Worm (Caenorhabditis elegans) whole organism, L4 larva: ENCODE data around the gene oac-2.

Experiments used
- F49E8.2 ChIP-seq: sonication (generic microtip); optimal IDR thresholded peaks from 2 replicates; lab custom pipeline; 2016; ENCODE audit warnings: missing compliant biosample characterization, mild to moderate bottlenecking, missing genetic modification characterization, borderline replicate concordance
- aly-2 ChIP-seq: sonication (generic microtip); optimal IDR thresholded peaks from 2 replicates; lab custom pipeline; 2018; ENCODE audit warnings: missing biosample characterization, missing genetic modification characterization
- arid-1 ChIP-seq: fragments of 200-800 bp; sonication (Bioruptor generic); conservative IDR thresholded peaks from 2 replicates; pipeline ENCODE4 v1.3.6; 2022; ENCODE audit warnings: missing genetic modification reagents, missing genetic modification characterization, missing compliant biosample characterization
- ceh-20 ChIP-seq: fragments of 200-800 bp; sonication (Bioruptor generic); IDR thresholded peaks from 2 replicates; pipeline ENCODE4 v1.3.6; 2022; ENCODE audit warnings: missing genetic modification reagents, missing genetic modification characterization, missing compliant biosample characterization
- dpl-1 ChIP-seq: fragments of 150-350 bp; optimal IDR thresholded peaks from 2 replicates; lab custom pipeline; 2014; ENCODE audit warnings: missing biosample characterization, missing genetic modification reagents, missing genetic modification characterization
- hif-1 ChIP-seq, 2 experiments: sonication (generic microtip); optimal IDR thresholded peaks; 2 replicates each; lab custom pipeline; 2016 to 2017; ENCODE audit warnings: missing compliant biosample characterization in 2 of 2, missing genetic modification characterization in 2 of 2, missing genetic modification reagents in 2 of 2, missing genotype in 2 of 2, mild to moderate bottlenecking in 1 of 2
- jun-1 ChIP-seq: fragments of 150-350 bp; optimal IDR thresholded peaks from 2 replicates; lab custom pipeline; 2014; ENCODE audit warnings: missing biosample characterization, missing genetic modification reagents, missing genetic modification characterization
- lsy-2 ChIP-seq, 2 experiments: fragments of 150-350 bp in 1 of 2; sonication (generic microtip) in 1 of 2; optimal IDR thresholded peaks; 2 replicates each; lab custom pipeline; 2014 to 2017; ENCODE audit warnings: missing biosample characterization in 2 of 2, missing genetic modification characterization in 2 of 2
- nhr-10 ChIP-seq: fragments of 150-350 bp; optimal IDR thresholded peaks from 2 replicates; lab custom pipeline; 2014; ENCODE audit warnings: missing biosample characterization, missing genetic modification characterization
- ztf-11 ChIP-seq: fragments of 150-350 bp; optimal IDR thresholded peaks from 2 replicates; lab custom pipeline; 2014; ENCODE audit warnings: missing biosample characterization, missing genetic modification characterization

- TF ChIP-seq jun-1 (tag; lab: Kevin White, UChicago) (no peak), nhr-10 (tag; lab: Kevin White, UChicago) (no peak), ceh-20 (GFP tag; lab: Robert Waterston, UW) (no peak), lsy-2 (tag; optimal IDR thresholded peaks at IDR 0.05; lab: Kevin White, UChicago) (no peak), arid-1 (no peak), dpl-1 (no peak), ztf-11 (tag; lab: Kevin White, UChicago) (no peak), F49E8.2 (tag; lab: Kevin White, UChicago) (no peak), hif-1 (tag; optimal IDR thresholded peaks at IDR 0.05; lab: Kevin White, UChicago) (no peak), aly-2 (tag; lab: Kevin White, UChicago) (no peak)
These were observed 37.5 kb upstream of the oac-2 start, which contains the start of gene str-226 for ce11 chrV:3512381-3512780.
